Worm (Caenorhabditis elegans): ENCODE results near the gene K01D12.20.

ce11 chrV:12361644-12362043 is 39.0 kb downstream of the K01D12.20 start, which contains the start of gene fipr-1:
- TF ChIP-seq mel-28 (tag; optimal IDR thresholded peaks at IDR 0.05; ENCODE audit: borderline replicate concordance) (no peak), ztf-3 (GFP tag; optimal IDR thresholded peaks at IDR 0.05) (no peak), pha-4 (tag; optimal IDR thresholded peaks at IDR 0.05) (no peak), dpff-1 (tag; optimal IDR thresholded peaks at IDR 0.05) (no peak), hsf-1 (GFP tag; IDR thresholded peaks at IDR 0.05) (no peak), F49E8.2 (tag; optimal IDR thresholded peaks at IDR 0.05; ENCODE audit: insufficient read depth) (no peak), efl-1 (GFP tag; optimal IDR thresholded peaks at IDR 0.05) (no peak), nfya-2 (GFP tag; IDR thresholded peaks at IDR 0.05) (no peak), F55B11.4 (tag; optimal IDR thresholded peaks at IDR 0.05; ENCODE audit: borderline replicate concordance, insufficient read depth) (no peak), C06A6.2 (GFP tag; conservative IDR thresholded peaks at IDR 0.05) (no peak), tbx-9 (tag; optimal IDR thresholded peaks at IDR 0.05; ENCODE audit: borderline replicate concordance) (no peak), ceh-27 (GFP tag; optimal IDR thresholded peaks at IDR 0.05) (no peak), aptf-3 (GFP tag; IDR thresholded peaks at IDR 0.05) (no peak), hmg-1.2 (GFP tag; IDR thresholded peaks at IDR 0.05) (no peak)

Data from whole organism, young adult.